ENCODE assay signal across 1 worm cellular context in the genomic region with DNA sequence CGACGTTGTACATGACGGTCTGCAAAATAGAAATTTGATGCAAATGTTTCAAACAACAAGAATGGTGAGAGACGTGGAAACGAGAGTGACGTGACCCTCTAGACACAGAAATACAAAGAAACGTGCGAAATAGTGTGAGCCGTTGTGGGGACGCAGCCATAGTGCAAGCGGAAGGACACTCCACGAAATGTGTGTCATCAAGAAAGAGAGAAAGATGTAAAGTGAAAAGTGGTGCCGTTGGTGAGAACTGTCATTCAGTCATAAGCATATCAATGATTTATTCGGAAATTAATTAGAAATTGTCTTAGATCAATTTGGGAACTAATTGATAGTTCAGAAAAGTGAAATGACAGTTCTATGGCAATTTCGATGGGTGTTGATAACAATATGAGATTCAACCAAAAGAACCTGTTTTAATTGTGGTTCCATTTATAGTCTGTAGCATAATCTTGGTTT.
TF ChIP-seq lines count a peak whose summit lies in the region.

C29F7.3 (minus strand) TSS at position 51 of the 456 bp plus-strand sequence.

TF ChIP-seq in whole organism, L1 larva, 84 proteins besides CTCF, POLR2A, EP300 and RAD21 (continued from another document):
- peak; percentile 9 for TF ChIP-seq lir-3 (tag; optimal IDR thresholded peaks at IDR 0.05; lab: Kevin White, UChicago; ENCODE audit: poor library complexity)
- TF ChIP-seq ceh-63 (GFP tag; optimal IDR thresholded peaks at IDR 0.05; lab: Kevin White, UChicago), result no peak
- TF ChIP-seq nhr-76 (tag; optimal IDR thresholded peaks at IDR 0.05; lab: Kevin White, UChicago), result no peak
- TF ChIP-seq fkh-4 (tag; optimal IDR thresholded peaks at IDR 0.05; lab: Kevin White, UChicago; ENCODE audit: borderline replicate concordance), result no peak
- TF ChIP-seq efl-1 (optimal IDR thresholded peaks at IDR 0.05; lab: Kevin White, UChicago), result peak in 1 of 2 experiments; percentile 21
- TF ChIP-seq efl-1 (GFP tag; optimal IDR thresholded peaks at IDR 0.05 in 1 of 2; lab: Kevin White, UChicago), result no peak
- no peak for TF ChIP-seq pqm-1 (tag; optimal IDR thresholded peaks at IDR 0.05; lab: Kevin White, UChicago)
- TF ChIP-seq zag-1 (tag; optimal IDR thresholded peaks at IDR 0.05; lab: Kevin White, UChicago), result no peak
- TF ChIP-seq tbx-2 (tag; optimal IDR thresholded peaks at IDR 0.05; lab: Kevin White, UChicago), result no peak
- no peak for TF ChIP-seq mef-2 (tag; optimal IDR thresholded peaks at IDR 0.05; lab: Kevin White, UChicago)
- TF ChIP-seq ama-1 (optimal IDR thresholded peaks at IDR 0.05; lab: Kevin White, UChicago), result no peak
- TF ChIP-seq C04F5.9 (tag; optimal IDR thresholded peaks at IDR 0.05; lab: Kevin White, UChicago), result no peak
- TF ChIP-seq efl-3 (GFP tag; optimal IDR thresholded peaks at IDR 0.05; lab: Kevin White, UChicago), result no peak
- TF ChIP-seq nhr-71 (tag; optimal IDR thresholded peaks at IDR 0.05; lab: Kevin White, UChicago), result peak; percentile 10
- TF ChIP-seq nhr-90 (tag; optimal IDR thresholded peaks at IDR 0.05; lab: Kevin White, UChicago; ENCODE audit: poor library complexity), result no peak
- TF ChIP-seq aha-1 (tag; optimal IDR thresholded peaks at IDR 0.05; lab: Kevin White, UChicago), result no peak
- no peak for TF ChIP-seq sptf-1 (tag; optimal IDR thresholded peaks at IDR 0.05; lab: Kevin White, UChicago)
- peak in 1 of 6 experiments; percentile 27 for TF ChIP-seq elt-3 (tag; optimal IDR thresholded peaks at IDR 0.05; lab: Kevin White, UChicago)
- TF ChIP-seq fkh-10 (GFP tag; optimal IDR thresholded peaks at IDR 0.05; lab: Kevin White, UChicago), result no peak
- TF ChIP-seq blmp-1 (tag; optimal IDR thresholded peaks at IDR 0.05; lab: Kevin White, UChicago), result peak; percentile 62
- TF ChIP-seq jun-1 (tag; optimal IDR thresholded peaks at IDR 0.05; lab: Kevin White, UChicago), result no peak
- no peak for TF ChIP-seq nhr-237 (tag; optimal IDR thresholded peaks at IDR 0.05; lab: Kevin White, UChicago)
- TF ChIP-seq mab-9 (GFP tag; IDR thresholded peaks at IDR 0.05; lab: Robert Waterston, UW), result no peak
- TF ChIP-seq nhr-47 (tag; optimal IDR thresholded peaks at IDR 0.05; lab: Kevin White, UChicago), result peak; percentile 7
- no peak for TF ChIP-seq skn-1 (tag; optimal IDR thresholded peaks at IDR 0.05; lab: Kevin White, UChicago)
- TF ChIP-seq unc-86 (tag; optimal IDR thresholded peaks at IDR 0.05; lab: Kevin White, UChicago), result no peak
- no peak for TF ChIP-seq lin-39 (tag; optimal IDR thresholded peaks at IDR 0.05; lab: Kevin White, UChicago)
- no peak for TF ChIP-seq hlh-17 (GFP tag; optimal IDR thresholded peaks at IDR 0.05; lab: Kevin White, UChicago; ENCODE audit: borderline replicate concordance)
- no peak for TF ChIP-seq ztf-11 (tag; optimal IDR thresholded peaks at IDR 0.05; lab: Kevin White, UChicago)
- no peak for TF ChIP-seq sup-37 (GFP tag; optimal IDR thresholded peaks at IDR 0.05; lab: Kevin White, UChicago)
- no peak for TF ChIP-seq F16B12.6 (tag; optimal IDR thresholded peaks at IDR 0.05; lab: Kevin White, UChicago)
- TF ChIP-seq nhr-85 (tag; lab: Kevin White, UChicago), result peak; percentile 67
- no peak for TF ChIP-seq unc-98 (GFP tag; IDR thresholded peaks at IDR 0.05; lab: Robert Waterston, UW)
- no peak for TF ChIP-seq aly-2 (tag; optimal IDR thresholded peaks at IDR 0.05; lab: Kevin White, UChicago)
- no peak for TF ChIP-seq dsc-1 (tag; optimal IDR thresholded peaks at IDR 0.05; lab: Kevin White, UChicago)
- peak; percentile 23 for TF ChIP-seq rnt-1 (tag; optimal IDR thresholded peaks at IDR 0.05; lab: Kevin White, UChicago)
- TF ChIP-seq snu-23 (GFP tag; optimal IDR thresholded peaks at IDR 0.05; lab: Kevin White, UChicago), result peak; percentile 42
- TF ChIP-seq egl-27 (tag; optimal IDR thresholded peaks at IDR 0.05; lab: Kevin White, UChicago), result no peak
- TF ChIP-seq nhr-28 (tag; optimal IDR thresholded peaks at IDR 0.05; lab: Kevin White, UChicago), result no peak
- no peak for TF ChIP-seq mep-1 (tag; optimal IDR thresholded peaks at IDR 0.05; lab: Kevin White, UChicago)
- no peak for TF ChIP-seq lin-13 (GFP tag; optimal IDR thresholded peaks at IDR 0.05; lab: Kevin White, UChicago)
- TF ChIP-seq unc-130 (tag; optimal IDR thresholded peaks at IDR 0.05; lab: Kevin White, UChicago), result no peak
- TF ChIP-seq lin-14 (GFP tag; optimal IDR thresholded peaks at IDR 0.05; lab: Kevin White, UChicago), result peak; percentile 64
- no peak for TF ChIP-seq nhr-84 (tag; optimal IDR thresholded peaks at IDR 0.05; lab: Kevin White, UChicago)
- no peak for TF ChIP-seq irx-1 (tag; optimal IDR thresholded peaks at IDR 0.05; lab: Kevin White, UChicago)
